Fruit fly (Drosophila melanogaster) whole organism, wandering third instar larva: ENCODE measurements around the gene CG7878.

ENCODE experiments used
- Dfd ChIP-seq: fragments of >200 bp; optimal IDR thresholded peaks from 2 replicates; lab custom pipeline; 2017; ENCODE audit warnings: missing biosample characterization, missing genetic modification characterization
- Sp1 ChIP-seq: fragments of 200-800 bp; sonication (Bioruptor generic); optimal IDR thresholded peaks from 3 replicates; lab custom pipeline; 2019; ENCODE audit warnings: missing biosample characterization, mild to moderate bottlenecking, missing genetic modification characterization, moderate library complexity
- Vsx2 ChIP-seq: fragments of 200-300, 225-300 bp; sonication (Bioruptor generic); optimal IDR thresholded peaks from 2 replicates; lab custom pipeline; 2018; ENCODE audit warnings: missing biosample characterization, missing genetic modification characterization; ENCODE audit not compliant: partially characterized antibody
- br ChIP-seq: fragments of 200-800 bp; sonication (Bioruptor generic); optimal IDR thresholded peaks from 2 replicates; lab custom pipeline; 2016; ENCODE audit warnings: missing biosample characterization, missing genetic modification characterization
- dl ChIP-seq, 2 experiments: fragments of 175-275, 200-275 bp in 1 of 2; fragments of 200-275 bp in 1 of 2; sonication (Bioruptor generic); optimal IDR thresholded peaks; lab custom pipeline; 2018; ENCODE audit warnings: mild to moderate bottlenecking in 2 of 2, missing biosample characterization in 2 of 2, missing genetic modification characterization in 2 of 2, moderate library complexity in 2 of 2; ENCODE audit not compliant: partially characterized antibody in 2 of 2, insufficient read depth in 1 of 2
- foxo ChIP-seq, 2 experiments: fragments of 200-800 bp; sonication (Bioruptor generic); optimal IDR thresholded peaks; 2 replicates in 1 of 2; 3 replicates in 1 of 2; lab custom pipeline; 2016 to 2017; ENCODE audit warnings: missing biosample characterization in 2 of 2, missing genetic modification characterization in 2 of 2
- fru ChIP-seq: fragments of 200-800 bp; sonication (Bioruptor generic); optimal IDR thresholded peaks from 3 replicates; lab custom pipeline; 2016; ENCODE audit warnings: missing biosample characterization, mild to moderate bottlenecking, missing genetic modification characterization
- psq ChIP-seq: fragments of 200-800 bp; sonication (Bioruptor generic); optimal IDR thresholded peaks from 3 replicates; lab custom pipeline; 2017; ENCODE audit warnings: missing biosample characterization, mild to moderate bottlenecking, missing genetic modification characterization, moderate library complexity
- usp ChIP-seq: fragments of >200 bp; optimal IDR thresholded peaks from 2 replicates; lab custom pipeline; 2017; ENCODE audit warnings: missing biosample characterization, missing genetic modification characterization
- woc ChIP-seq: sonication (Bioruptor generic); optimal IDR thresholded peaks from 2 replicates; lab custom pipeline; 2016; ENCODE audit warnings: missing biosample characterization, mild to moderate bottlenecking, missing genetic modification characterization

DNA sequence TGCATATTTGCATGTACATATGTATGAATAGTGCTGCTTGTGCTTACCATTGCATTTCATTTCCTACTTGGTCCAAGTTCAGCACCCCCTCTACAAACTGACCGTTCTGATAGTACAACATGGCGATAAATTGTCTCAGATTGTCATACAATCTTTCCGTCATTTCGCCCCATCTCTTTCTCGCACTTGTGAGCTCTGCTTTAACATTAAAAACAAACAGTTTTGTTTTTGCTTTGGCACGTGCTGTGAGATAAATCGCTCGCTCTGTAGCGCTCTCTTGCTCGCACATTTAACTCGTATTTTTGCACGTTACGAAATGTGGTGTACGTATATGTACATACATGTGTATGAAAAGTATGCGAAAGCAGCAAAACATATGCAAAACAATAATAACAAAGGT is 13.8 kb upstream of the CG7878 start:
- TF ChIP-seq usp (GFP tag; lab: Kevin White, UChicago) (no peak), Sp1 (GFP tag; lab: Kevin White, UChicago) (no peak), br (GFP tag; lab: Kevin White, UChicago) (no peak), psq (no peak), woc (no peak), fru (GFP tag; lab: Kevin White, UChicago) (no peak), Dfd (GFP tag; lab: Kevin White, UChicago) (no peak), Vsx2 (GFP tag; lab: Kevin White, UChicago) (no peak), dl (GFP tag; optimal IDR thresholded peaks at IDR 0.05; lab: Kevin White, UChicago; ENCODE audit: insufficient read depth in 1 of 2, partially characterized antibody in 2 of 2) (no peak), foxo (GFP tag; optimal IDR thresholded peaks at IDR 0.05; lab: Kevin White, UChicago) (no peak)
